Worm (Caenorhabditis elegans): ENCODE measurements around the gene asb-2.

Gene asb-2

ce11 chrX:4448283-4448682 is 21.3 kb upstream of the asb-2 start, which contains the start of gene mltn-13:
Gene mltn-13, minus strand, starts transcription at chrX:4448383.
- TF ChIP-seq skn-1 (tag; optimal IDR thresholded peaks at IDR 0.05): no peak
- TF ChIP-seq aly-2 (tag; optimal IDR thresholded peaks at IDR 0.05): no peak
- TF ChIP-seq ceh-62 (tag; optimal IDR thresholded peaks at IDR 0.05): no peak
- no peak for TF ChIP-seq Y75B8A.6 (GFP tag; IDR thresholded peaks at IDR 0.05)
- TF ChIP-seq attf-4 (tag; optimal IDR thresholded peaks at IDR 0.05): no peak
- TF ChIP-seq arid-1 (GFP tag; conservative IDR thresholded peaks at IDR 0.05): no peak
- TF ChIP-seq daf-16 (GFP tag; optimal IDR thresholded peaks at IDR 0.05): no peak
- no peak for TF ChIP-seq daf-16 (tag; optimal IDR thresholded peaks at IDR 0.05)
- no peak for TF ChIP-seq zfp-3 (GFP tag; conservative IDR thresholded peaks at IDR 0.05)
- TF ChIP-seq nhr-237 (tag; optimal IDR thresholded peaks at IDR 0.05): no peak
- TF ChIP-seq daf-8 (GFP tag; IDR thresholded peaks at IDR 0.05): no peak
- no peak for TF ChIP-seq nhr-76 (tag; optimal IDR thresholded peaks at IDR 0.05)
- no peak for TF ChIP-seq spr-1 (tag; optimal IDR thresholded peaks at IDR 0.05)
- TF ChIP-seq rbr-2 (tag; optimal IDR thresholded peaks at IDR 0.05): no peak
- no peak for TF ChIP-seq ceh-20 (GFP tag; IDR thresholded peaks at IDR 0.05)

ce11 chrX:4451936-4452335 is 17.6 kb upstream of the asb-2 start:
- TF ChIP-seq lin-39 (tag; optimal IDR thresholded peaks at IDR 0.05) (no peak), D1046.2 (GFP tag; IDR thresholded peaks at IDR 0.05) (no peak), lin-38 (GFP tag; IDR thresholded peaks at IDR 0.05) (no peak), nhr-25 (tag; optimal IDR thresholded peaks at IDR 0.05; ENCODE audit: borderline replicate concordance, insufficient read depth) (no peak), madf-5 (GFP tag; IDR thresholded peaks at IDR 0.05) (no peak), dmd-9 (GFP tag; IDR thresholded peaks at IDR 0.05) (no peak), nhr-6 (tag; optimal IDR thresholded peaks at IDR 0.05) (no peak), lim-7 (GFP tag; IDR thresholded peaks at IDR 0.05) (no peak), skn-1 (tag; optimal IDR thresholded peaks at IDR 0.05) (no peak), T20F7.1 (GFP tag; optimal IDR thresholded peaks at IDR 0.05) (no peak), lsy-2 (tag; optimal IDR thresholded peaks at IDR 0.05) (no peak), arid-1 (GFP tag; conservative IDR thresholded peaks at IDR 0.05) (no peak), daf-12 (tag; optimal IDR thresholded peaks at IDR 0.05) (no peak), fkh-10 (GFP tag; optimal IDR thresholded peaks at IDR 0.05) (no peak), zip-2 (tag; optimal IDR thresholded peaks at IDR 0.05) (no peak)

ce11 chrX:4453101-4453500 is 16.5 kb upstream of the asb-2 start:
- TF ChIP-seq dve-1 (tag; optimal IDR thresholded peaks at IDR 0.05; ENCODE audit: insufficient read depth) (no peak), nhr-76 (tag; optimal IDR thresholded peaks at IDR 0.05) (no peak), zag-1 (tag; optimal IDR thresholded peaks at IDR 0.05) (no peak), ztf-7 (tag; optimal IDR thresholded peaks at IDR 0.05) (no peak), nhr-48 (tag; optimal IDR thresholded peaks at IDR 0.05) (no peak), lin-39 (tag; optimal IDR thresholded peaks at IDR 0.05) (no peak), daf-8 (GFP tag; IDR thresholded peaks at IDR 0.05) (0 out of 2 replicates have a peak, but pooled peaks have one; percentile 44), lin-29 (GFP tag; IDR thresholded peaks at IDR 0.05) (no peak), ZK546.5 (tag; optimal IDR thresholded peaks at IDR 0.05) (no peak), ztf-11 (tag; optimal IDR thresholded peaks at IDR 0.05) (no peak), nhr-102 (tag; optimal IDR thresholded peaks at IDR 0.05) (no peak), hif-1 (tag; optimal IDR thresholded peaks at IDR 0.05) (no peak), lsy-2 (tag; optimal IDR thresholded peaks at IDR 0.05) (no peak), D1046.2 (GFP tag; IDR thresholded peaks at IDR 0.05) (no peak), attf-4 (tag; optimal IDR thresholded peaks at IDR 0.05) (no peak), F37D6.2 (tag; optimal IDR thresholded peaks at IDR 0.05) (no peak), pqm-1 (tag; optimal IDR thresholded peaks at IDR 0.05) (no peak), jun-1 (tag; optimal IDR thresholded peaks at IDR 0.05) (no peak), gei-8 (GFP tag; optimal IDR thresholded peaks at IDR 0.05) (no peak), Y105C5A.15 (GFP tag; IDR thresholded peaks at IDR 0.05) (0 out of 2 replicates have a peak, but pooled peaks have one; percentile 33), mes-2 (tag; optimal IDR thresholded peaks at IDR 0.05; ENCODE audit: poor library complexity, severe bottlenecking) (peak; percentile 49), F44E2.7 (GFP tag; IDR thresholded peaks at IDR 0.05) (0 out of 2 replicates have a peak, but pooled peaks have one; percentile 67), saeg-2 (GFP tag; IDR thresholded peaks at IDR 0.05) (no peak), ZK337.2 (GFP tag; IDR thresholded peaks at IDR 0.05) (peak; percentile 30; the same call in 1 of the 2 replicates), tra-1 (GFP tag; IDR thresholded peaks at IDR 0.05) (no peak), F49E8.2 (tag; optimal IDR thresholded peaks at IDR 0.05; ENCODE audit: borderline replicate concordance) (peak; percentile 50), duxl-1 (tag; optimal IDR thresholded peaks at IDR 0.05; ENCODE audit: poor library complexity) (peak; percentile 59)
